Worm (Caenorhabditis elegans) whole organism, mixed stage, embryonic: ENCODE data around the gene T09D3.9.

ENCODE experiments used
- M03D4.4 ChIP-seq: sonication (generic microtip); optimal IDR thresholded peaks from 2 replicates; lab custom pipeline; 2017; ENCODE audit warnings: mild to moderate bottlenecking, missing genetic modification characterization, missing compliant biosample characterization
- bed-3 ChIP-seq: fragments of 200-800 bp; sonication (Bioruptor generic); optimal IDR thresholded peaks from 3 replicates; lab custom pipeline; 2018; ENCODE audit warnings: mild to moderate bottlenecking, missing genetic modification characterization, moderate library complexity, missing compliant biosample characterization
- blmp-1 ChIP-seq: fragments of 150-350 bp; optimal IDR thresholded peaks from 2 replicates; lab custom pipeline; 2014; ENCODE audit warnings: missing biosample characterization, missing genetic modification characterization
- ceh-39 ChIP-seq: fragments of 150-350 bp; optimal IDR thresholded peaks from 2 replicates; lab custom pipeline; 2014; ENCODE audit warnings: missing biosample characterization, missing genetic modification characterization
- ces-1 ChIP-seq: fragments of 150-350 bp; optimal IDR thresholded peaks from 2 replicates; lab custom pipeline; 2014; ENCODE audit warnings: missing biosample characterization, missing genetic modification reagents, missing genetic modification characterization
- cnd-1 ChIP-seq: fragments of 200-800 bp; sonication (Bioruptor generic); optimal IDR thresholded peaks from 2 replicates; lab custom pipeline; 2018; ENCODE audit warnings: mild to moderate bottlenecking, missing genetic modification characterization, missing compliant biosample characterization
- drap-1 ChIP-seq: fragments of 200-800 bp; sonication (Bioruptor generic); optimal IDR thresholded peaks from 3 replicates; lab custom pipeline; 2018; ENCODE audit warnings: mild to moderate bottlenecking, missing genetic modification characterization, missing compliant biosample characterization
- elt-1 ChIP-seq: sonication (generic microtip); optimal IDR thresholded peaks from 2 replicates; lab custom pipeline; 2017; ENCODE audit warnings: missing genetic modification characterization, mild to moderate bottlenecking, missing compliant biosample characterization, antibody characterized with exemption, moderate library complexity, borderline replicate concordance; ENCODE audit not compliant: insufficient read depth
- elt-3 ChIP-seq: fragments of 150-350 bp; optimal IDR thresholded peaks from 2 replicates; lab custom pipeline; 2014; ENCODE audit warnings: missing biosample characterization, missing genetic modification characterization
- flh-1 ChIP-seq: fragments of 200-800 bp; sonication (Bioruptor generic); optimal IDR thresholded peaks from 2 replicates; lab custom pipeline; 2018; ENCODE audit warnings: mild to moderate bottlenecking, missing genetic modification characterization, moderate library complexity, missing compliant biosample characterization
- ham-2 ChIP-seq: fragments of 200-800 bp; sonication (Bioruptor generic); optimal IDR thresholded peaks from 2 replicates; lab custom pipeline; 2018; ENCODE audit warnings: mild to moderate bottlenecking, missing genetic modification characterization, missing compliant biosample characterization
- hlh-1 ChIP-seq: fragments of 150-350 bp; optimal IDR thresholded peaks from 2 replicates; lab custom pipeline; 2014; ENCODE audit warnings: missing biosample characterization, missing genetic modification reagents, missing genetic modification characterization
- lin-13 ChIP-seq: fragments of 150-350 bp; optimal IDR thresholded peaks from 2 replicates; lab custom pipeline; 2014; ENCODE audit warnings: missing biosample characterization, missing genetic modification characterization
- lin-32 ChIP-seq: fragments of 200-800 bp; sonication (Bioruptor generic); optimal IDR thresholded peaks from 2 replicates; lab custom pipeline; 2018; ENCODE audit warnings: mild to moderate bottlenecking, missing genetic modification characterization, missing compliant biosample characterization
- lsy-2 ChIP-seq: fragments of 150-350 bp; optimal IDR thresholded peaks from 2 replicates; lab custom pipeline; 2014; ENCODE audit warnings: missing biosample characterization, missing genetic modification characterization
- mab-5 ChIP-seq: fragments of 150-350 bp; optimal IDR thresholded peaks from 2 replicates; lab custom pipeline; 2014; ENCODE audit warnings: missing biosample characterization, missing genetic modification characterization
- mep-1 ChIP-seq: fragments of 150-350 bp; optimal IDR thresholded peaks from 2 replicates; lab custom pipeline; 2017; ENCODE audit warnings: missing biosample characterization, missing genetic modification reagents, missing genetic modification characterization, inconsistent platforms
- mls-2 ChIP-seq: sonication (generic microtip); optimal IDR thresholded peaks from 2 replicates; lab custom pipeline; 2016; ENCODE audit warnings: mild to moderate bottlenecking, missing genetic modification characterization, moderate library complexity, missing compliant biosample characterization
- nhr-12 ChIP-seq: fragments of 150-350 bp; optimal IDR thresholded peaks from 2 replicates; lab custom pipeline; 2014; ENCODE audit warnings: missing biosample characterization, missing genetic modification characterization
- nhr-2 ChIP-seq: fragments of 150-350 bp; optimal IDR thresholded peaks from 2 replicates; lab custom pipeline; 2014; ENCODE audit warnings: missing biosample characterization, missing genetic modification characterization
- nhr-237 ChIP-seq: fragments of 150-350 bp; optimal IDR thresholded peaks from 2 replicates; lab custom pipeline; 2014; ENCODE audit warnings: missing biosample characterization, missing genetic modification characterization
- nhr-28 ChIP-seq: fragments of 150-350 bp; optimal IDR thresholded peaks from 2 replicates; lab custom pipeline; 2014; ENCODE audit warnings: missing biosample characterization, missing genetic modification characterization
- nhr-76 ChIP-seq: sonication (generic microtip); optimal IDR thresholded peaks from 2 replicates; lab custom pipeline; 2017; ENCODE audit warnings: missing biosample characterization, missing genetic modification characterization
- pha-4 ChIP-seq: fragments of 150-350 bp; optimal IDR thresholded peaks from 2 replicates; lab custom pipeline; 2018; ENCODE audit warnings: missing biosample characterization, missing genetic modification reagents, missing genetic modification characterization
- sem-2 ChIP-seq: fragments of 200-800 bp; sonication (Bioruptor generic); optimal IDR thresholded peaks from 2 replicates; lab custom pipeline; 2018; ENCODE audit warnings: mild to moderate bottlenecking, missing genetic modification characterization, missing compliant biosample characterization
- snpc-4 ChIP-seq: fragments of 150-350 bp; optimal IDR thresholded peaks from 2 replicates; lab custom pipeline; 2014; ENCODE audit warnings: missing biosample characterization, missing genetic modification characterization
- unc-120 ChIP-seq: sonication (generic microtip); optimal IDR thresholded peaks from 2 replicates; lab custom pipeline; 2017; ENCODE audit warnings: missing genetic modification characterization, missing compliant biosample characterization; ENCODE audit not compliant: poor library complexity, severe bottlenecking
- unc-39 ChIP-seq: fragments of 150-350 bp; optimal IDR thresholded peaks from 2 replicates; lab custom pipeline; 2014; ENCODE audit warnings: missing biosample characterization, missing genetic modification characterization
- unc-62 ChIP-seq: fragments of 150-350 bp; optimal IDR thresholded peaks from 2 replicates; lab custom pipeline; 2014; ENCODE audit warnings: missing biosample characterization, missing genetic modification reagents, missing genetic modification characterization
- zip-8 ChIP-seq: fragments of 150-350 bp; optimal IDR thresholded peaks from 2 replicates; lab custom pipeline; 2014; ENCODE audit warnings: missing biosample characterization, missing genetic modification characterization
- ztf-11 ChIP-seq: fragments of 150-350 bp; optimal IDR thresholded peaks from 2 replicates; lab custom pipeline; 2014; ENCODE audit warnings: missing biosample characterization, missing genetic modification characterization

Gene T09D3.9

DNA sequence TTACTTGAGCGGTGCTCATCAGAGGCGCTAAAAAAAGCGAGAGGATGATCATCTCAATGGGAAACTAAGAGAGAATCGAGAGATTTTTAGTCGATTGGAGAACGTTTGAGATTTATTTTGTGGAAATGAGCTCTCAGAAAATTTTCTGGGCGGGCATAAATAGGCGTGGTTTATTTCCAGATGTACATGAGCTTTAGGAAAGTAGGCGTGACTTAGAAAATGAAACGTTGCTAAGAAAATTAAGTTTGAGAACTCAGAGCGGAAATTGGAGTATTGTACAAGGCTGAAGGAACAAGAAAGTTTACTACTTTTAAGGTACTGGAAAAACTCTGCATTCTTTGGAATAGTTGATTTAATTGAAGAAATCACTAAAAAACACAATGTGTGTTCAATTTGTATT is at the start of gene T09D3.9:
Gene T09D3.9 (minus strand): TSS at position 101 of the 400 bp plus-strand sequence.
- TF ChIP-seq zip-8 (tag; lab: Kevin White, UChicago) (no peak), elt-3 (no peak), lin-13 (tag; lab: Kevin White, UChicago) (no peak), pha-4 (tag; lab: Kevin White, UChicago) (no peak), lsy-2 (tag; lab: Kevin White, UChicago) (no peak), mls-2 (tag; lab: Kevin White, UChicago) (no peak), snpc-4 (no peak), elt-1 (tag; lab: Kevin White, UChicago) (no peak), ceh-39 (tag; lab: Kevin White, UChicago) (no peak), sem-2 (GFP tag; lab: Kevin White, UChicago) (no peak), bed-3 (GFP tag; lab: Kevin White, UChicago) (no peak), mab-5 (no peak), unc-120 (no peak), hlh-1 (tag; lab: Kevin White, UChicago) (no peak)
- TF ChIP-seq, all 35 proteins: peak for 0

DNA sequence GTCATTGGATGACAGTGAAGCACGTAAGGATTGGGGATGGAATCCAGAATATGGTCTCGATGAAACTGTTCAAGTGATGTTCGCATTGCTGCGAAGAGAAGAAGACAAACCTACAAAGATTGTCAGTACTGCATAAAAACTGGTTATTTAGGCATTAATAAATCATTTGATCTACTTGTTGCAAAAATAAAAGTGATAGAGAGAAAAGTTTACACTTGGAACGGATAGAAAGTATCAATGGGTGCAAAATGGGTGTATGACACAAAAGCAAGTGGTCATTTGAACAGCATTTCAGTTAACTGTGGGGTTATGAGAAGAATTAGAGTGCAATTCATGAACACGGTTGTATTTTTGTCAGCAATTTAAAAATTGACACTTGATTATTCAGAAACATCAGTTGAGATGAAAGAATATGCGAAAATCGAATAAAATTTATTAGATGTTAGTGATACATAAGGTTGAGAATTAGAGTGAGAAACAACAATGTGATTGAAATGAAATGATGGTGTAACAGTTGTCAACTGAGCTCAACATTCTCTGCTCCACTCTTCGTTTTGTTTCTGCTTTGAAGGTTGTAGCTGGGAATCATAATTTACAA is 44.2 kb upstream of the T09D3.9 start, which contains the start of gene F08F3.10:
Gene F08F3.10 (plus strand): TSS at position 548 of the 598 bp plus-strand sequence.
- TF ChIP-seq sem-2 (GFP tag; lab: Kevin White, UChicago) (no peak), hlh-1 (tag; lab: Kevin White, UChicago) (peak; percentile 34), mls-2 (tag; lab: Kevin White, UChicago) (no peak), snpc-4 (no peak), lin-32 (GFP tag; lab: Kevin White, UChicago) (no peak), mab-5 (no peak)

DNA sequence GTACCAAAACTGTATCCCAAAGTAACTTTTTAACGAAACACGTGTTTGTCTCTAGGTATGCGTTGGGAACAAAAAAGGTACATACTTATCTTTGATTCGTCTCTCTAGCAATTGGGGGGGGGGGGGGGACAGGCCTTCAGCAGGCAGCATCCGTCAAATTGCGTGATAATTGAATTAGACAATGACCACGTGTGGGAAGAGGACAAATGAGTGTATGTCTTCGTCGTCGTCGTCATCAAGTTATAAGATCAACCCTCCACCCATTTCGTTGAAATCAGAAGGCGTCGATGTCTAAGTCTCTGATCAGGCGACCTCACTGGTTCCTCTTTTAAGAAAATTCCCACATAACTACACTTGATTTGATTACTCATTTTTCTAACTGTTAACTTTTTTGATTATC is 42.0 kb upstream of the T09D3.9 start, which contains the start of gene F08F3.4:
Gene F08F3.4 (plus strand): TSS at position 277 of the 400 bp plus-strand sequence.
- TF ChIP-seq elt-1 (tag; lab: Kevin White, UChicago): no peak

DNA sequence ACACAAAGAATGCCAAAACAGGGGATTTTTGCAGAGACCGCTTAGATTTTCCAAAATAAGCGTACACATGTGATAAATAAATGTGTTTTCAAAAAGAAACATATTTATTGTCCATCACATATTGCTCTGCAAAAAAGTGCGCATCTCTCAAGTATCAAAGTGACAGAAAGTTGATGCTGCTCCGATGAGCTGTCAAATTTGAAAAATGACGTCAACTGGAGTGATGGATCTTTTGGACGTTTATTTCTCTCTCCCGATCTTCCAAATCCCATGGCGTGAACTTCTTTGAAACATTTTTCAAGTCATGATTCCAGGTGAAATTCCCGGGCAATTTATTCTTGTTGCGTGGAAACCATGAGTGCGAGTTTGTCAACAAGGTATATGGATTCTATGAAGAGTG is 40.2 kb upstream of the T09D3.9 start:
- TF ChIP-seq unc-62 (GFP tag; lab: Kevin White, UChicago) (peak; percentile 88), nhr-2 (tag; lab: Kevin White, UChicago) (no peak)

DNA sequence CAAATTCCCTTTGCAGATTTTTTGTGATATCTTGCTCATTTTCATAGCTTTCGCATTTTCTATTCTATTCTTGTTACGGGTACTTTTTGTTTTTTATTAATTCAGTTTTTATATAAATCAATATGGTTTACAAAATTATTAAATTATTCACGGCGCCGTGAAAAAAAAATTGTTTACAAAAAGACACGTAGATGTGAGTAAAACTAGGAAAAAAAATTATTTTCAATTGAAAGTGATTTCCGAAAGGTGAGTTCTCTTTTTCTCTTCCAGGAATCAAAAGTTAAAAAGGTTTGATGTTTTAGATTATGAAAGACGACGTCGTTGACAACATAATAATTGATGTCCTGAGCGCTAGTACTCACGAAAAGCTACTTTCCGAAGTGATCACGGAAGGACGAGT is 39.5 kb upstream of the T09D3.9 start, which contains the start of gene C25A6.1:
Gene C25A6.1 (plus strand): TSS at position 301 of the 400 bp plus-strand sequence.
- TF ChIP-seq ham-2 (no peak), nhr-2 (tag; lab: Kevin White, UChicago) (no peak), blmp-1 (tag; lab: Kevin White, UChicago) (no peak), ces-1 (GFP tag; lab: Kevin White, UChicago) (no peak), lin-13 (tag; lab: Kevin White, UChicago) (no peak), nhr-76 (no peak), ceh-39 (tag; lab: Kevin White, UChicago) (no peak), unc-39 (tag; lab: Kevin White, UChicago) (no peak), mab-5 (no peak), M03D4.4 (tag; lab: Kevin White, UChicago) (no peak), nhr-12 (tag; lab: Kevin White, UChicago) (no peak), bed-3 (GFP tag; lab: Kevin White, UChicago) (no peak), mep-1 (tag; lab: Kevin White, UChicago) (no peak), cnd-1 (tag; lab: Kevin White, UChicago) (no peak), nhr-28 (tag; lab: Kevin White, UChicago) (no peak), flh-1 (no peak), ztf-11 (no peak), mls-2 (tag; lab: Kevin White, UChicago) (no peak), zip-8 (tag; lab: Kevin White, UChicago) (no peak)
- TF ChIP-seq, all 35 proteins: peak for 0

DNA sequence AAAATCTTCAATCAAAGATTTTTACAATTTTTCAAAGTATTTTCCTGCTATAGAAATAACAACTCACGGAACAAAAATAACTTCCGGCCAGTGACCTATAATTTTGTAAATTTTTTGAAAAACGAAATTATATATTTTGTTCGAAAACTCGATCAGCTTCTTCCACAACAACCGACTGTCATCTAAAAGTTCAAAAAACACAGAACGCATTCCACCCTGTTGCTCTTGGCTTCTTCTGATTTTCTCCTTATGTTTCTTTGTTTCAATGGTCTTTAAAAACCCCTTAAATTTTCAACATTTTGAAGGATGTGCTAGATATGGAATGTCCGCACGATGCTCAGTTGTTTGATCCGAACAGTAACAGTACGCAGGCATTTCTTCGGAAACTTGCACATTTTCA is 36.4 kb upstream of the T09D3.9 start, which contains the start of gene dmsr-7:
Gene dmsr-7 (plus strand): TSS at position 301 of the 400 bp plus-strand sequence.
- TF ChIP-seq elt-3: no peak
- TF ChIP-seq nhr-12 (tag; lab: Kevin White, UChicago): no peak
- TF ChIP-seq ceh-39 (tag; lab: Kevin White, UChicago): no peak
- no peak for TF ChIP-seq ces-1 (GFP tag; lab: Kevin White, UChicago)
- TF ChIP-seq lin-32 (GFP tag; lab: Kevin White, UChicago): no peak
- TF ChIP-seq unc-62 (GFP tag; lab: Kevin White, UChicago): no peak
- no peak for TF ChIP-seq M03D4.4 (tag; lab: Kevin White, UChicago)
- no peak for TF ChIP-seq bed-3 (GFP tag; lab: Kevin White, UChicago)
- TF ChIP-seq nhr-76: no peak
- TF ChIP-seq drap-1 (GFP tag; lab: Kevin White, UChicago): no peak
- no peak for TF ChIP-seq nhr-237 (tag; lab: Kevin White, UChicago)
- TF ChIP-seq pha-4 (tag; lab: Kevin White, UChicago): no peak
- no peak for TF ChIP-seq mls-2 (tag; lab: Kevin White, UChicago)
- TF ChIP-seq, all 35 proteins: peak for 0
